Fruit fly (Drosophila melanogaster): ENCODE measurements around the gene stx.

The stx gene

dm6 chrX:10762959-10763883, 18.5 kb upstream of the stx start (continued):
- TF ChIP-seq CG4617 (GFP tag; optimal IDR thresholded peaks at IDR 0.05; ENCODE audit: borderline replicate concordance) (no peak), CG9932 (GFP tag; IDR thresholded peaks at IDR 0.05) (no peak), CG17359 (tag; optimal IDR thresholded peaks at IDR 0.05) (peak; percentile 22), Awh (GFP tag; IDR thresholded peaks at IDR 0.05) (no peak), CG31388 (GFP tag; optimal IDR thresholded peaks at IDR 0.05) (no peak), en (GFP tag; optimal IDR thresholded peaks at IDR 0.05) (no peak), sug (tag; optimal IDR thresholded peaks at IDR 0.05) (peak; percentile 68), CG1832 (GFP tag; optimal IDR thresholded peaks at IDR 0.05) (peak; percentile 49), Usf (GFP tag; optimal IDR thresholded peaks at IDR 0.05) (no peak), Hr51 (GFP tag; optimal IDR thresholded peaks at IDR 0.05) (peak in 1 of 2 experiments; percentile 61), CG13894 (tag; optimal IDR thresholded peaks at IDR 0.05) (peak; percentile 39), sens (GFP tag) (peak; percentile 59), CG14710 (tag; optimal IDR thresholded peaks at IDR 0.05) (peak; percentile 1), Dip2 (GFP tag; IDR thresholded peaks at IDR 0.05) (no peak), CG8290 (GFP tag; optimal IDR thresholded peaks at IDR 0.05) (no peak), CG8290 (tag; optimal IDR thresholded peaks at IDR 0.05) (peak in 1 of 2 experiments; percentile 14), cad (GFP tag; optimal IDR thresholded peaks at IDR 0.05) (no peak), PHDP (tag; optimal IDR thresholded peaks at IDR 0.05) (peak; percentile 63), grn (GFP tag; optimal IDR thresholded peaks at IDR 0.05) (peak; percentile 75), pnt (GFP tag; optimal IDR thresholded peaks at IDR 0.05) (no peak), CG4360 (GFP tag; IDR thresholded peaks at IDR 0.05) (peak; percentile 93), Max (GFP tag; optimal IDR thresholded peaks at IDR 0.05) (no peak), Hmr (GFP tag; optimal IDR thresholded peaks at IDR 0.05) (peak; percentile 64), CG14860 (GFP tag; IDR thresholded peaks at IDR 0.05; ENCODE audit: partially characterized antibody) (no peak), Lhr (GFP tag; optimal IDR thresholded peaks at IDR 0.05) (no peak), CG16815 (GFP tag; optimal IDR thresholded peaks at IDR 0.05) (no peak), CG32767 (GFP tag; IDR thresholded peaks at IDR 0.05) (no peak), mirr (GFP tag; optimal IDR thresholded peaks at IDR 0.05) (peak; percentile 81), CG15269 (tag; optimal IDR thresholded peaks at IDR 0.05) (peak; percentile 47), CG8765 (GFP tag; IDR thresholded peaks at IDR 0.05) (0 out of 2 replicates have a peak, but pooled peaks have one; percentile 25), CG12155 (GFP tag; optimal IDR thresholded peaks at IDR 0.05) (peak; percentile 10), CG2712 (tag; optimal IDR thresholded peaks at IDR 0.05) (peak; percentile 27), CrebB (tag; optimal IDR thresholded peaks at IDR 0.05) (peak; percentile 42), CG17328 (GFP tag; IDR thresholded peaks at IDR 0.05) (no peak), CG10565 (GFP tag; optimal IDR thresholded peaks at IDR 0.05) (no peak), MBD-R2 (GFP tag; IDR thresholded peaks at IDR 0.05) (no peak), Taf1 (GFP tag; IDR thresholded peaks at IDR 0.05) (no peak), luna (GFP tag; optimal IDR thresholded peaks at IDR 0.05) (no peak), pho (GFP tag; optimal IDR thresholded peaks at IDR 0.05) (peak; percentile 7), CG15514 (GFP tag; optimal IDR thresholded peaks at IDR 0.05) (peak; percentile 16), Dfd (GFP tag; optimal IDR thresholded peaks at IDR 0.05) (no peak), CG8359 (GFP tag; optimal IDR thresholded peaks at IDR 0.05; ENCODE audit: borderline replicate concordance) (no peak), CG3847 (GFP tag; IDR thresholded peaks at IDR 0.05) (peak; percentile 12; the same call in 1 of the 2 replicates), Atf6 (GFP tag; IDR thresholded peaks at IDR 0.05) (peak; percentile 49; the same call in 1 of the 2 replicates), unpg (GFP tag; optimal IDR thresholded peaks at IDR 0.05) (peak; percentile 10), zf30C (GFP tag; optimal IDR thresholded peaks at IDR 0.05) (peak; percentile 68), CG3163 (GFP tag; optimal IDR thresholded peaks at IDR 0.05) (no peak), CG17385 (GFP tag; optimal IDR thresholded peaks at IDR 0.05) (peak; percentile 32), CG5180 (GFP tag; optimal IDR thresholded peaks at IDR 0.05) (no peak)

Data from whole organism, embryonic.